Worm (Caenorhabditis elegans) whole organism, L4/young adult: ENCODE data around the gene srm-2.

Source experiments
- W03F9.2 ChIP-seq: fragments of 150-350 bp; optimal IDR thresholded peaks from 2 replicates; lab custom pipeline; 2014; ENCODE audit warnings: missing biosample characterization, missing genetic modification characterization
- dao-5 ChIP-seq: sonication (generic microtip); optimal IDR thresholded peaks from 2 replicates; lab custom pipeline; 2016; ENCODE audit warnings: missing genotype, missing genetic modification characterization, moderate library complexity, missing compliant biosample characterization
- him-1 ChIP-seq: sonication (generic microtip); optimal IDR thresholded peaks from 2 replicates; lab custom pipeline; 2016; ENCODE audit warnings: missing genotype, missing genetic modification reagents, missing genetic modification characterization, missing compliant biosample characterization

- TF ChIP-seq dao-5: no peak
- TF ChIP-seq him-1 (tag; lab: Kevin White, UChicago): no peak
- TF ChIP-seq W03F9.2 (tag; lab: Kevin White, UChicago): no peak
Observed at ce11 chrIV:4977176-4977693, 31.2 kb upstream of the srm-2 start, which contains the start of gene E03H12.5.
